Fruit fly (Drosophila melanogaster) whole organism, embryonic: ENCODE measurements around the gene Vti1b.

ENCODE experiments used
- Adf1 ChIP-seq: fragments of 200-800 bp; sonication (Bioruptor generic); IDR thresholded peaks from 2 replicates; pipeline ENCODE4 v1.3.6; 2022; ENCODE audit warnings: missing biosample characterization, missing genetic modification characterization
- B-H2 ChIP-seq: fragments of 200-800 bp; sonication (Bioruptor generic); optimal IDR thresholded peaks from 2 replicates; lab custom pipeline; 2018; ENCODE audit warnings: missing biosample characterization, mild to moderate bottlenecking, missing genetic modification characterization
- Bgb ChIP-seq: fragments of 200-800 bp; sonication (Bioruptor generic); IDR thresholded peaks from 2 replicates; pipeline ENCODE4 v1.3.6; 2022; ENCODE audit warnings: missing biosample characterization, missing genetic modification characterization; ENCODE audit not compliant: partially characterized antibody
- CG1024 ChIP-seq: fragments of 200-800 bp; sonication (Bioruptor generic); IDR thresholded peaks from 2 replicates; pipeline ENCODE4 v1.3.6; 2022; ENCODE audit warnings: missing biosample characterization, missing genetic modification characterization
- CG10431 ChIP-seq: fragments of 200-800 bp; sonication (Bioruptor generic); optimal IDR thresholded peaks from 3 replicates; lab custom pipeline; 2018; ENCODE audit warnings: missing biosample characterization, mild to moderate bottlenecking, missing genetic modification characterization
- CG13624 ChIP-seq: fragments of 200-800 bp; sonication (Bioruptor generic); optimal IDR thresholded peaks from 2 replicates; lab custom pipeline; 2016; ENCODE audit warnings: missing biosample characterization, missing genetic modification characterization
- CG15269 ChIP-seq: fragments of 200-800 bp; sonication (Bioruptor generic); optimal IDR thresholded peaks from 2 replicates; lab custom pipeline; 2018; ENCODE audit warnings: missing biosample characterization, mild to moderate bottlenecking, missing genetic modification characterization, moderate library complexity
- CG15601 ChIP-seq: fragments of 200-800 bp; sonication (Bioruptor generic); optimal IDR thresholded peaks from 3 replicates; lab custom pipeline; 2019; ENCODE audit warnings: missing biosample characterization, mild to moderate bottlenecking, missing genetic modification characterization, moderate library complexity
- CG17385 ChIP-seq: fragments of 200-800 bp; sonication (Bioruptor generic); optimal IDR thresholded peaks from 3 replicates; lab custom pipeline; 2018; ENCODE audit warnings: missing biosample characterization, mild to moderate bottlenecking, missing genetic modification characterization
- CG2120 ChIP-seq: fragments of 200-800 bp; sonication (Bioruptor generic); optimal IDR thresholded peaks from 3 replicates; lab custom pipeline; 2016; ENCODE audit warnings: missing biosample characterization, missing genetic modification characterization
- CG30431 ChIP-seq: fragments of 200-800 bp; sonication (Bioruptor generic); optimal IDR thresholded peaks from 2 replicates; lab custom pipeline; 2017; ENCODE audit warnings: missing biosample characterization, missing genetic modification characterization
- CG32532 ChIP-seq: fragments of 200-800 bp; sonication (Bioruptor generic); IDR thresholded peaks from 2 replicates; pipeline ENCODE4 v1.3.6; 2022; ENCODE audit warnings: missing biosample characterization, missing genetic modification characterization
- CG32772 ChIP-seq: fragments of 200-800 bp; sonication (Bioruptor generic); IDR thresholded peaks from 2 replicates; pipeline ENCODE4 v1.3.6; 2022; ENCODE audit warnings: missing biosample characterization, missing genetic modification characterization
- CG33557 ChIP-seq: fragments of 200-800 bp; sonication (Bioruptor generic); optimal IDR thresholded peaks from 2 replicates; lab custom pipeline; 2019; ENCODE audit warnings: missing biosample characterization, mild to moderate bottlenecking, missing genetic modification characterization, moderate library complexity
- CG4328 ChIP-seq: fragments of 200-800 bp; sonication (Bioruptor generic); optimal IDR thresholded peaks from 3 replicates; lab custom pipeline; 2017; ENCODE audit warnings: missing biosample characterization, missing genetic modification reagents, missing genetic modification characterization
- CG6272 ChIP-seq: fragments of 200-800 bp; sonication (Bioruptor generic); IDR thresholded peaks from 2 replicates; pipeline ENCODE4 v1.3.6; 2022; ENCODE audit warnings: missing biosample characterization, missing genetic modification characterization
- CG8765 ChIP-seq: fragments of 200-800 bp; sonication (Bioruptor generic); IDR thresholded peaks from 2 replicates; pipeline ENCODE4 v1.3.6; 2022; ENCODE audit warnings: missing biosample characterization, missing genetic modification characterization
- Camta ChIP-seq: fragments of 200-800 bp; sonication (Bioruptor generic); optimal IDR thresholded peaks from 2 replicates; lab custom pipeline; 2016; ENCODE audit warnings: missing biosample characterization, missing genetic modification characterization
- D19B ChIP-seq: fragments of 200-800 bp; sonication (Bioruptor generic); optimal IDR thresholded peaks from 2 replicates; lab custom pipeline; 2017; ENCODE audit warnings: missing biosample characterization, mild to moderate bottlenecking, missing genetic modification characterization
- Dp ChIP-seq: fragments of 200-800 bp; sonication (Bioruptor generic); optimal IDR thresholded peaks from 2 replicates; lab custom pipeline; 2018; ENCODE audit warnings: missing biosample characterization, mild to moderate bottlenecking, missing genetic modification characterization, moderate library complexity
- H15 ChIP-seq: fragments of 200-800 bp; sonication (Bioruptor generic); IDR thresholded peaks from 3 replicates; pipeline ENCODE4 v1.3.6; 2022; ENCODE audit warnings: missing biosample characterization, missing genetic modification characterization
- HLHmδ ChIP-seq: fragments of 200-800 bp; sonication (Bioruptor generic); optimal IDR thresholded peaks from 2 replicates; lab custom pipeline; 2018; ENCODE audit warnings: missing biosample characterization, mild to moderate bottlenecking, missing genetic modification characterization, moderate library complexity
- Hr3 ChIP-seq: fragments of 200-800 bp; sonication (Bioruptor generic); optimal IDR thresholded peaks from 3 replicates; lab custom pipeline; 2016; ENCODE audit warnings: missing biosample characterization, missing genetic modification characterization
- Hr51 ChIP-seq, 2 experiments: fragments of 200-800 bp; sonication (Bioruptor generic); optimal IDR thresholded peaks; 2 replicates in 1 of 2; 3 replicates in 1 of 2; lab custom pipeline; 2016 to 2018; ENCODE audit warnings: missing biosample characterization in 2 of 2, missing genetic modification characterization in 2 of 2, mild to moderate bottlenecking in 1 of 2, moderate library complexity in 1 of 2
- MBD-R2 ChIP-seq: fragments of 200-800 bp; sonication (Bioruptor generic); IDR thresholded peaks from 2 replicates; pipeline ENCODE4 v1.3.6; 2022; ENCODE audit warnings: missing biosample characterization, missing genetic modification characterization
- Meics ChIP-seq: fragments of 200-800 bp; sonication (Bioruptor generic); optimal IDR thresholded peaks from 2 replicates; lab custom pipeline; 2017; ENCODE audit warnings: missing biosample characterization, mild to moderate bottlenecking, missing genetic modification characterization
- Optix ChIP-seq: fragments of 200-800 bp; sonication (Bioruptor generic); IDR thresholded peaks from 3 replicates; pipeline ENCODE4 v1.3.6; 2022; ENCODE audit warnings: missing biosample characterization, missing genetic modification characterization
- Six4 ChIP-seq: fragments of 200-800 bp; sonication (Bioruptor generic); optimal IDR thresholded peaks from 2 replicates; lab custom pipeline; 2016; ENCODE audit warnings: missing biosample characterization, missing genetic modification characterization
- ap ChIP-seq: fragments of 200-800 bp; sonication (Bioruptor generic); IDR thresholded peaks from 2 replicates; pipeline ENCODE4 v1.3.6; 2022; ENCODE audit warnings: missing biosample characterization, missing genetic modification characterization
- ara ChIP-seq: fragments of 200-800 bp; sonication (Bioruptor generic); IDR thresholded peaks from 2 replicates; pipeline ENCODE4 v1.3.6; 2022; ENCODE audit warnings: missing biosample characterization, missing genetic modification characterization
- bcd ChIP-seq: fragments of 200-800 bp; sonication (Bioruptor generic); optimal IDR thresholded peaks from 2 replicates; lab custom pipeline; 2017; ENCODE audit warnings: missing biosample characterization, mild to moderate bottlenecking, missing genetic modification characterization
- chn ChIP-seq: fragments of 200-800 bp; sonication (Bioruptor generic); optimal IDR thresholded peaks from 2 replicates; lab custom pipeline; 2016; ENCODE audit warnings: missing biosample characterization, missing genetic modification characterization
- ci ChIP-seq: fragments of 200-800 bp; sonication (Bioruptor generic); IDR thresholded peaks from 3 replicates; pipeline ENCODE4 v1.3.6; 2022; ENCODE audit warnings: missing biosample characterization, missing genetic modification characterization
- ems ChIP-seq: fragments of 200-800 bp; sonication (Bioruptor generic); optimal IDR thresholded peaks from 3 replicates; lab custom pipeline; 2016; ENCODE audit warnings: missing biosample characterization, missing genetic modification characterization
- gem ChIP-seq: fragments of 200-800 bp; sonication (Bioruptor generic); optimal IDR thresholded peaks from 2 replicates; lab custom pipeline; 2019; ENCODE audit warnings: missing biosample characterization, mild to moderate bottlenecking, missing genetic modification characterization, moderate library complexity
- gro ChIP-seq: fragments of 200-800 bp; sonication (Bioruptor generic); optimal IDR thresholded peaks from 2 replicates; lab custom pipeline; 2016; ENCODE audit warnings: missing biosample characterization, missing genetic modification characterization
- gt ChIP-seq: fragments of 200-800 bp; sonication (Bioruptor generic); IDR thresholded peaks from 2 replicates; pipeline ENCODE4 v1.3.6; 2022; ENCODE audit warnings: missing biosample characterization, missing genetic modification characterization
- hkb ChIP-seq, 2 experiments: fragments of 200-800 bp in 1 of 2; fragments of >200 bp in 1 of 2; sonication (Bioruptor generic) in 1 of 2; IDR thresholded peaks in 1 of 2; optimal IDR thresholded peaks in 1 of 2; 2 replicates each; pipeline versions ENCODE4 v1.3.6 to Lab custom; 2017 to 2022; ENCODE audit warnings: missing biosample characterization in 1 of 2, missing genetic modification characterization in 1 of 2
- inv ChIP-seq: fragments of 200-800 bp; sonication (Bioruptor generic); IDR thresholded peaks from 2 replicates; pipeline ENCODE4 v1.3.6; 2022; ENCODE audit warnings: missing biosample characterization, missing genetic modification characterization; ENCODE audit not compliant: partially characterized antibody
- jing ChIP-seq: fragments of 200-800 bp; sonication (Bioruptor generic); optimal IDR thresholded peaks from 2 replicates; lab custom pipeline; 2018; ENCODE audit warnings: missing biosample characterization, mild to moderate bottlenecking, missing genetic modification characterization
- nau ChIP-seq: fragments of 200-800 bp; sonication (Bioruptor generic); optimal IDR thresholded peaks from 3 replicates; lab custom pipeline; 2017; ENCODE audit warnings: missing biosample characterization, mild to moderate bottlenecking, missing genetic modification characterization, missing genetic modification reagents
- pfk ChIP-seq: fragments of 200-800 bp; sonication (Bioruptor generic); optimal IDR thresholded peaks from 2 replicates; lab custom pipeline; 2018; ENCODE audit warnings: missing biosample characterization, mild to moderate bottlenecking, missing genetic modification characterization, moderate library complexity
- pzg ChIP-seq: fragments of 200-800 bp; sonication (Bioruptor generic); optimal IDR thresholded peaks from 3 replicates; lab custom pipeline; 2018; ENCODE audit warnings: missing biosample characterization, mild to moderate bottlenecking, missing genetic modification characterization, moderate library complexity
- sqz ChIP-seq: fragments of 200-800 bp; sonication (Bioruptor generic); optimal IDR thresholded peaks from 3 replicates; lab custom pipeline; 2018; ENCODE audit warnings: missing biosample characterization, mild to moderate bottlenecking, missing genetic modification characterization
- stc ChIP-seq: fragments of 200-800 bp; sonication (Bioruptor generic); IDR thresholded peaks from 2 replicates; pipeline ENCODE4 v1.3.6; 2022; ENCODE audit warnings: missing biosample characterization, missing genetic modification characterization
- tna ChIP-seq: fragments of 200-800 bp; sonication (Bioruptor generic); IDR thresholded peaks from 2 replicates; pipeline ENCODE4 v1.3.6; 2022; ENCODE audit warnings: missing biosample characterization, missing genetic modification characterization; ENCODE audit not compliant: partially characterized antibody
- tup ChIP-seq: fragments of 200-800 bp; sonication (Bioruptor generic); optimal IDR thresholded peaks from 2 replicates; lab custom pipeline; 2016; ENCODE audit warnings: missing biosample characterization, mild to moderate bottlenecking, missing genetic modification characterization, moderate library complexity
- zfh2 ChIP-seq: fragments of 200-800 bp; sonication (Bioruptor generic); optimal IDR thresholded peaks from 2 replicates; lab custom pipeline; 2016; ENCODE audit warnings: missing biosample characterization, missing genetic modification characterization

The Vti1b gene

DNA sequence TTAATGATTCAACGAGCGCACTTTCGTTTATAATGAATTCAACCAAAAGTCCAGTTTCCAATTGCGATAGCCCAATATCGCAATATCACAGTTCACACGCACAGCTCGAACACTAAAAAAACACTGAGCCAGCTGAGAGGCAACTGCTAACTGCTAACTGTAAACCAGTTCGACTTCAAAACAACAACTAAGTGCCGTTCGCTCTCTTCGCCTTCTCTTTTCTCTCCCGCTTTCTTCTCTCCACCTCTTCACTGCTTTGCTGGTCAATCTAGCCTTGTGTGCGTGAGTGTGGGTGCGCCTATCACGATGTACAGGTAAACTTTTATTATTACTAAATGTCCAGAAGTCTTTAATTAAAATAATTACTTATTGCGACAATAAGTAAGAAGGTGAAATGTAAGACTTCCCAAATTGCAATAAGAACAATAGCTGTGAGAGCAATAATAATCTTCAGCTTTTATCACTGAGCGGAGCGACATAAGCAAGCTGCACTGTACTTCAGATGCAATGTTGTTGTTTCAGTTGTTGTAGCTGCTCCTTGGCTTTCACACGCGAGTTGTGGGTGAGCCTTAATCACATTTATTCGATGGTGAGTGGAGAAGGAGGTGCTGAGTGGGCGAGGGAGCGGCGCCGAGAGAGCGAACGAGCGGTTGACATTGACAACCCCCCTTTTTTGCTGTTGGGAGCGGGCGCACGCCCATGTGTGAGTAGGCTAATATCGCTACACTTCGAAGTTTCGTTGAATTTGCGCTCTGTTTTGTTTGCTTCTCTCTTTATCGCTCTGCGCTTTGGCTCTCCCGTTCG is at the start of gene Vti1b:
Vti1b (plus strand) TSS at position 195 of the 804 bp plus-strand sequence.
- TF ChIP-seq gt: peak; percentile 82
- TF ChIP-seq gro (GFP tag; lab: Kevin White, UChicago): peak; percentile 89
- TF ChIP-seq jing: peak; percentile 91
- TF ChIP-seq CG33557: peak; percentile 75
- peak; percentile 85 for TF ChIP-seq zfh2 (GFP tag; lab: Kevin White, UChicago)
- TF ChIP-seq Meics: peak; percentile 92
- peak; percentile 91 for TF ChIP-seq ems
- TF ChIP-seq Camta: peak; percentile 80
- TF ChIP-seq stc (GFP tag; lab: Robert Waterston, UW): peak; percentile 91
- TF ChIP-seq hkb (optimal IDR thresholded peaks at IDR 0.05; lab: Kevin White, UChicago): no peak
- TF ChIP-seq hkb (GFP tag; IDR thresholded peaks at IDR 0.05; lab: Robert Waterston, UW): peak; percentile 91
- TF ChIP-seq MBD-R2 (GFP tag; lab: Robert Waterston, UW): peak; percentile 55; the same call in 1 of the 2 replicates
- peak; percentile 42 for TF ChIP-seq B-H2
- TF ChIP-seq Hr3 (GFP tag; lab: Kevin White, UChicago): peak; percentile 92
- peak; percentile 94 for TF ChIP-seq Six4 (GFP tag; lab: Kevin White, UChicago)
- TF ChIP-seq H15: peak; percentile 91
- no peak for TF ChIP-seq inv (GFP tag; lab: Robert Waterston, UW)
- peak; percentile 79 for TF ChIP-seq tup (GFP tag; lab: Kevin White, UChicago)
- TF ChIP-seq nau (GFP tag; lab: Kevin White, UChicago): peak; percentile 93
- TF ChIP-seq pzg (GFP tag; lab: Kevin White, UChicago): peak; percentile 5
- TF ChIP-seq pfk (GFP tag; lab: Kevin White, UChicago): no peak
- TF ChIP-seq bcd: peak; percentile 94
- TF ChIP-seq Adf1 (GFP tag; lab: Robert Waterston, UW): peak; percentile 65
- peak; percentile 95 for TF ChIP-seq gem
- peak; percentile 73 for TF ChIP-seq CG8765
- peak; percentile 87 for TF ChIP-seq ap
- TF ChIP-seq ci (GFP tag; lab: Robert Waterston, UW): peak; percentile 97
- TF ChIP-seq CG17385: peak; percentile 92
- peak; percentile 62 for TF ChIP-seq HLHmδ (GFP tag; lab: Kevin White, UChicago)
- TF ChIP-seq ara (GFP tag; lab: Robert Waterston, UW): peak; percentile 80
- TF ChIP-seq CG15601 (tag; lab: Kevin White, UChicago): peak; percentile 92
- no peak for TF ChIP-seq tna (GFP tag; lab: Robert Waterston, UW)
- peak; percentile 87 for TF ChIP-seq CG32532 (GFP tag; lab: Robert Waterston, UW)
- no peak for TF ChIP-seq Dp (GFP tag; lab: Kevin White, UChicago)
- TF ChIP-seq CG4328: peak; percentile 72
- peak; percentile 96 for TF ChIP-seq chn (GFP tag; lab: Kevin White, UChicago)
- TF ChIP-seq CG13624 (GFP tag; lab: Kevin White, UChicago): peak; percentile 90
- peak; percentile 91 for TF ChIP-seq CG32772
- TF ChIP-seq Hr51 (GFP tag; optimal IDR thresholded peaks at IDR 0.05; lab: Kevin White, UChicago): peak; percentile 92 to 95
- peak; percentile 97 for TF ChIP-seq CG2120 (GFP tag; lab: Kevin White, UChicago)
- TF ChIP-seq D19B (GFP tag; lab: Kevin White, UChicago): peak; percentile 77
- TF ChIP-seq CG10431 (GFP tag; lab: Kevin White, UChicago): peak; percentile 75
- peak; percentile 87 for TF ChIP-seq CG1024 (GFP tag; lab: Robert Waterston, UW)
- peak; percentile 48 for TF ChIP-seq sqz
- TF ChIP-seq Optix (GFP tag; lab: Robert Waterston, UW): peak; percentile 92
- TF ChIP-seq CG6272 (GFP tag; lab: Robert Waterston, UW): peak; percentile 88
- TF ChIP-seq CG15269 (tag; lab: Kevin White, UChicago): peak; percentile 93
- peak; percentile 92 for TF ChIP-seq CG30431 (GFP tag; lab: Kevin White, UChicago)
- 0 out of 2 replicates have a peak, but pooled peaks have one; percentile 17 for TF ChIP-seq Bgb (GFP tag; lab: Robert Waterston, UW)
